Fruit fly (Drosophila melanogaster) whole organism, pupa: ENCODE data around the gene Rlb1.

Experiments used
- CG10348 ChIP-seq: fragments of 200-800 bp; sonication (Bioruptor generic); IDR thresholded peaks from 2 replicates; pipeline ENCODE4 v1.3.6; 2022; ENCODE audit warnings: missing biosample characterization, missing genetic modification characterization
- CG12605 ChIP-seq: fragments of 200-800 bp; sonication (Bioruptor generic); IDR thresholded peaks from 2 replicates; pipeline ENCODE4 v1.3.6; 2022; ENCODE audit warnings: missing biosample characterization, missing genetic modification characterization
- CG13204 ChIP-seq: fragments of 200-800 bp; sonication (Bioruptor generic); optimal IDR thresholded peaks from 2 replicates; lab custom pipeline; 2018; ENCODE audit warnings: missing biosample characterization, mild to moderate bottlenecking, missing genetic modification characterization, moderate library complexity
- CG14655 ChIP-seq: fragments of 200-800 bp; sonication (Bioruptor generic); optimal IDR thresholded peaks from 3 replicates; lab custom pipeline; 2017; ENCODE audit warnings: mild to moderate bottlenecking, missing biosample characterization, missing genetic modification reagents, missing genetic modification characterization
- CG15710 ChIP-seq: fragments of 200-800 bp; sonication (Bioruptor generic); optimal IDR thresholded peaks from 2 replicates; lab custom pipeline; 2018; ENCODE audit warnings: missing biosample characterization, mild to moderate bottlenecking, missing genetic modification characterization, moderate library complexity
- CG17806 ChIP-seq: fragments of 200-800 bp; sonication (Bioruptor generic); optimal IDR thresholded peaks from 2 replicates; lab custom pipeline; 2018; ENCODE audit warnings: missing biosample characterization, mild to moderate bottlenecking, missing genetic modification characterization, moderate library complexity
- CG32121 ChIP-seq: fragments of 200-800 bp; sonication (Bioruptor generic); IDR thresholded peaks from 2 replicates; pipeline ENCODE4 v1.3.6; 2022; ENCODE audit warnings: missing biosample characterization, missing genetic modification characterization
- CG34367 ChIP-seq: fragments of 200-800 bp; sonication (Bioruptor generic); optimal IDR thresholded peaks from 2 replicates; lab custom pipeline; 2018; ENCODE audit warnings: missing biosample characterization, mild to moderate bottlenecking, missing genetic modification characterization
- CG4496 ChIP-seq: fragments of 200-800 bp; sonication (Bioruptor generic); IDR thresholded peaks from 3 replicates; pipeline ENCODE4 v1.3.6; 2022; ENCODE audit warnings: missing biosample characterization, missing genetic modification characterization
- CG8159 ChIP-seq: fragments of 200-800 bp; sonication (Bioruptor generic); optimal IDR thresholded peaks from 3 replicates; lab custom pipeline; 2018; ENCODE audit warnings: missing biosample characterization, mild to moderate bottlenecking, missing genetic modification characterization, moderate library complexity
- CG8301 ChIP-seq: fragments of 200-800 bp; sonication (Bioruptor generic); optimal IDR thresholded peaks from 2 replicates; lab custom pipeline; 2018; ENCODE audit warnings: missing biosample characterization, mild to moderate bottlenecking, missing genetic modification characterization
- CG9948 ChIP-seq: fragments of 200-800 bp; sonication (Bioruptor generic); optimal IDR thresholded peaks from 2 replicates; lab custom pipeline; 2018; ENCODE audit warnings: missing biosample characterization, mild to moderate bottlenecking, missing genetic modification characterization, moderate library complexity
- D1 ChIP-seq: fragments of 200-800 bp; sonication (Bioruptor generic); optimal IDR thresholded peaks from 2 replicates; lab custom pipeline; 2018; ENCODE audit warnings: missing biosample characterization, mild to moderate bottlenecking, missing genetic modification characterization, moderate library complexity
- EcR ChIP-seq: fragments of 200-800 bp; sonication (Bioruptor generic); optimal IDR thresholded peaks from 3 replicates; lab custom pipeline; 2019; ENCODE audit warnings: missing biosample characterization, missing genetic modification characterization, mild to moderate bottlenecking, moderate library complexity, missing genetic modification reagents
- Ets98B ChIP-seq: fragments of 200-800 bp; sonication (Bioruptor generic); IDR thresholded peaks from 2 replicates; pipeline ENCODE4 v1.3.6; 2022; ENCODE audit warnings: missing biosample characterization, missing genetic modification characterization
- Pif1A ChIP-seq: fragments of 200-800 bp; sonication (Bioruptor generic); optimal IDR thresholded peaks from 3 replicates; lab custom pipeline; 2016; ENCODE audit warnings: missing biosample characterization, missing genetic modification characterization
- Pif1B ChIP-seq: fragments of 200-800 bp; sonication (Bioruptor generic); optimal IDR thresholded peaks from 3 replicates; lab custom pipeline; 2016; ENCODE audit warnings: missing biosample characterization, missing genetic modification characterization
- Snoo ChIP-seq: fragments of 200-800 bp; sonication (Bioruptor generic); optimal IDR thresholded peaks from 3 replicates; lab custom pipeline; 2017; ENCODE audit warnings: missing biosample characterization, mild to moderate bottlenecking, missing genetic modification characterization, inconsistent platforms
- fd96Ca ChIP-seq: fragments of 200-800 bp; sonication (Bioruptor generic); IDR thresholded peaks from 3 replicates; pipeline ENCODE4 v1.3.6; 2022; ENCODE audit warnings: missing biosample characterization, missing genetic modification characterization
- gl ChIP-seq: fragments of 200-800 bp; sonication (Bioruptor generic); optimal IDR thresholded peaks from 2 replicates; lab custom pipeline; 2018; ENCODE audit warnings: missing biosample characterization, mild to moderate bottlenecking, missing genetic modification characterization
- rn ChIP-seq: fragments of 200-800 bp; sonication (Bioruptor generic); IDR thresholded peaks from 2 replicates; pipeline ENCODE4 v1.3.6; 2022; ENCODE audit warnings: missing biosample characterization, missing genetic modification characterization

The Rlb1 gene

dm6 chr3R:9543495-9544180 is 30.5 kb downstream of the Rlb1 start:
- no peak for TF ChIP-seq CG17806 (tag; lab: Kevin White, UChicago)
- no peak for TF ChIP-seq CG13204 (GFP tag; lab: Kevin White, UChicago)
- no peak for TF ChIP-seq CG14655 (GFP tag; lab: Kevin White, UChicago)
- TF ChIP-seq CG12605 (GFP tag; lab: Robert Waterston, UW), result no peak
- TF ChIP-seq gl (tag; lab: Kevin White, UChicago), result no peak
- TF ChIP-seq CG4496 (GFP tag; lab: Robert Waterston, UW), result no peak
- TF ChIP-seq Pif1A (GFP tag; lab: Kevin White, UChicago), result no peak
- no peak for TF ChIP-seq fd96Ca
- no peak for TF ChIP-seq CG10348 (GFP tag; lab: Robert Waterston, UW)
- no peak for TF ChIP-seq EcR (GFP tag; lab: Kevin White, UChicago)
- TF ChIP-seq rn (GFP tag; lab: Robert Waterston, UW), result no peak

- TF ChIP-seq CG13204 (GFP tag; lab: Kevin White, UChicago) (no peak), CG8159 (tag; lab: Kevin White, UChicago) (no peak), Pif1B (no peak), Ets98B (GFP tag; lab: Robert Waterston, UW) (no peak), CG10348 (GFP tag; lab: Robert Waterston, UW) (no peak), CG17806 (tag; lab: Kevin White, UChicago) (no peak), Pif1A (GFP tag; lab: Kevin White, UChicago) (no peak), D1 (tag; lab: Kevin White, UChicago) (no peak), CG15710 (tag; lab: Kevin White, UChicago) (no peak), CG12605 (GFP tag; lab: Robert Waterston, UW) (no peak), CG8301 (tag; lab: Kevin White, UChicago) (no peak), CG9948 (tag; lab: Kevin White, UChicago) (no peak), CG14655 (GFP tag; lab: Kevin White, UChicago) (no peak), gl (tag; lab: Kevin White, UChicago) (no peak), Snoo (tag; lab: Kevin White, UChicago) (no peak)
Measured at dm6 chr3R:9546808-9547381, 33.8 kb downstream of the Rlb1 start.

- TF ChIP-seq CG8301 (tag; lab: Kevin White, UChicago), result no peak
- TF ChIP-seq D1 (tag; lab: Kevin White, UChicago), result no peak
- TF ChIP-seq, all 21 proteins: peak for 0
Measured at dm6 chr3R:9548769-9549168, 35.6 kb downstream of the Rlb1 start.

dm6 chr3R:9550265-9551012 is 37.3 kb downstream of the Rlb1 start:
- TF ChIP-seq Pif1B (peak; percentile 60), Pif1A (GFP tag; lab: Kevin White, UChicago) (peak; percentile 9), CG8301 (tag; lab: Kevin White, UChicago) (no peak), CG13204 (GFP tag; lab: Kevin White, UChicago) (peak; percentile 29), CG8159 (tag; lab: Kevin White, UChicago) (no peak), CG12605 (GFP tag; lab: Robert Waterston, UW) (no peak), CG4496 (GFP tag; lab: Robert Waterston, UW) (no peak), CG9948 (tag; lab: Kevin White, UChicago) (no peak), EcR (GFP tag; lab: Kevin White, UChicago) (peak; percentile 53), gl (tag; lab: Kevin White, UChicago) (peak; percentile 23), CG34367 (tag; lab: Kevin White, UChicago) (no peak), CG10348 (GFP tag; lab: Robert Waterston, UW) (no peak), CG17806 (tag; lab: Kevin White, UChicago) (no peak), CG14655 (GFP tag; lab: Kevin White, UChicago) (no peak), CG15710 (tag; lab: Kevin White, UChicago) (no peak), rn (GFP tag; lab: Robert Waterston, UW) (no peak), Ets98B (GFP tag; lab: Robert Waterston, UW) (no peak), D1 (tag; lab: Kevin White, UChicago) (no peak), CG32121 (no peak)

- TF ChIP-seq EcR (GFP tag; lab: Kevin White, UChicago) (peak; percentile 97), Snoo (tag; lab: Kevin White, UChicago) (peak; percentile 57), Pif1B (peak; percentile 18), CG17806 (tag; lab: Kevin White, UChicago) (peak; percentile 22), CG32121 (no peak), CG15710 (tag; lab: Kevin White, UChicago) (no peak), CG8301 (tag; lab: Kevin White, UChicago) (peak; percentile 1), gl (tag; lab: Kevin White, UChicago) (peak; percentile 23)
Measured at dm6 chr3R:9551013-9551658, 38.0 kb downstream of the Rlb1 start.
